Fruit fly (Drosophila melanogaster): ENCODE measurements around the gene Ypel.

Ypel gene

DNA sequence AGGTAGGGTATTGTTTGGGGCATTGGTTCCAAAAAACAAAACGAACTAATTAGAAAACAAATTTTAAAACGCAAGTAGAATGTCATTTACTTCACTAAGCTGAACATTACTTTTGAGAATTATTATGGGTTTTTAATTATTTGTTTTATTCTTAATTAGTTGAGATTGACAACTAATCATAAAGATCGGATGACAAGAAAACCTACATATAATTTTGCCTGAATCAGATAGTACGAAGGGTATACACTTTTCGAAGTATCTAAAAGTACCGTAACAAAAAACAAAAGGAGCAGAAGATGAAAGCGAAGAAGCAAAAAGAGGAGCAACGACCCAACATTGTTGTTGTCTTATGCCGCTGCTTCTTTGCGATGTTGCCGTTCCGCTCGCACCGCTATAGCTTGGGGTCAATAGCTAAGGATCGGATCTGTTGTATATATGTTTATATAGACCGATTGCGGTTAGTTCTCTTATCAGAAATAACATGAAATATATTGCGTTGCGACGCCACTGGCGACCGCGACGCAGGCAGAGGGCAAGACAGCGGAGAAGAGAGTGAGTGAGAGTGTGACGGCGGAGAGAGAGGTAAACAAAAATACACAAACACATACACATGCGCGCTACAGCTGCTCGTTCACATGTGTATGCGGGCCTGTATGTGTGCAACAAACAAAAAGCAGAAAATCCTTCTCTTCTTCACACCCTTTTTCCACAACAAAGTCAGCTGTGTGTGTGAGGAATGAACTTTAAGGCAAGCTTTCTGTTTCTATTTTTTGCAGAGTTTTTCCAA, 853 bp downstream of the Ypel start (continued):
- TF ChIP-seq foxo (GFP tag; optimal IDR thresholded peaks at IDR 0.05) (peak in 1 of 2 experiments; percentile 84), sv (GFP tag; optimal IDR thresholded peaks at IDR 0.05) (no peak), brk (GFP tag; optimal IDR thresholded peaks at IDR 0.05) (no peak), Myc (optimal IDR thresholded peaks at IDR 0.05) (no peak), fru (GFP tag; optimal IDR thresholded peaks at IDR 0.05) (peak; percentile 84), Abd-B (GFP tag; optimal IDR thresholded peaks at IDR 0.05) (no peak), usp (GFP tag; optimal IDR thresholded peaks at IDR 0.05) (no peak), Hnf4 (GFP tag; optimal IDR thresholded peaks at IDR 0.05) (peak; percentile 25)

- TF ChIP-seq foxo (GFP tag; optimal IDR thresholded peaks at IDR 0.05) (peak in 1 of 2 experiments; percentile 2), Myc (optimal IDR thresholded peaks at IDR 0.05) (peak; percentile 39), ey (GFP tag; optimal IDR thresholded peaks at IDR 0.05) (no peak)
These were observed 1.8 kb downstream of the Ypel start for dm6 chrX:10210317-10210873.

DNA sequence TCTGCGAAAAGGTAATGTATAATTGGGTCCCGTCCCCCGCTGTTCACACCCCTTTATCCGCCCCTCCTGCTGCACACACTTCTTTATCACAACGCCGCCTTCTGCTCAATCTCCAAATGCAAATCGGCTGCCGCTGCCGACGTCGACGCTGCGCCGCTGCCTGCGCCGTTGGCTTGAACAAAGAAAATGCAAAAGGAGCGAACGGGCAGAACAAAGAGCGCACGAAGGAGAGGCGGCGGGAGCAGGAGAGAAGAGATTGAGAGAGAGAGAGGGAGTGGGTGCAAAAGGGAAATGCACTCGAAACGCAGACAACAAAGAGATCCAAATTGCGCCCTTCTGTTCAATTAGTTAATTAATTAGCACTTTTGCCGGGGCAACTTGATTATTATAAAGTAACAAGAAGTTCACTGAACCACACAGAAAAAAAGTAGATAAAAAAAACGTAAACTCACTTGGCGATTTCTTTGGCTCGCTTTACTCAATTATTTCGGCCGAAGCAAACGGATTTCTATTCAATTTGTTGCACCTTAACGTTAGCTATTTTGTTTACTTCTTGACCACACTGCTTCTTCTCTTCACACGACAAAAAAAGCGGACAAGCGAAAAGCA, 2.5 kb downstream of the Ypel start:
- TF ChIP-seq sv (GFP tag; optimal IDR thresholded peaks at IDR 0.05): no peak
- no peak for TF ChIP-seq Mio (GFP tag; optimal IDR thresholded peaks at IDR 0.05)
- no peak for TF ChIP-seq Myc (optimal IDR thresholded peaks at IDR 0.05)
- no peak for TF ChIP-seq Hnf4 (GFP tag; optimal IDR thresholded peaks at IDR 0.05)
- no peak for TF ChIP-seq CG9705 (GFP tag; optimal IDR thresholded peaks at IDR 0.05)
- no peak for TF ChIP-seq foxo (GFP tag; optimal IDR thresholded peaks at IDR 0.05)
- no peak for TF ChIP-seq rgr (GFP tag; optimal IDR thresholded peaks at IDR 0.05)
- TF ChIP-seq fru (GFP tag; optimal IDR thresholded peaks at IDR 0.05): no peak
- TF ChIP-seq ey (GFP tag; optimal IDR thresholded peaks at IDR 0.05): no peak
- TF ChIP-seq Vsx2 (GFP tag; optimal IDR thresholded peaks at IDR 0.05; ENCODE audit: partially characterized antibody): peak; percentile 18
- peak in 1 of 2 experiments; percentile 48 for TF ChIP-seq dl (GFP tag; optimal IDR thresholded peaks at IDR 0.05; ENCODE audit: insufficient read depth in 1 of 2, partially characterized antibody in 2 of 2)
- TF ChIP-seq jim (GFP tag; optimal IDR thresholded peaks at IDR 0.05): no peak
- TF ChIP-seq sage (GFP tag; optimal IDR thresholded peaks at IDR 0.05): no peak
- no peak for TF ChIP-seq Hr83 (GFP tag; optimal IDR thresholded peaks at IDR 0.05; ENCODE audit: poor library complexity, severe bottlenecking)
- TF ChIP-seq h (GFP tag; optimal IDR thresholded peaks at IDR 0.05): no peak
- TF ChIP-seq Dfd (GFP tag; optimal IDR thresholded peaks at IDR 0.05): no peak
- no peak for TF ChIP-seq lola (GFP tag; optimal IDR thresholded peaks at IDR 0.05)
- no peak for TF ChIP-seq tai (GFP tag; optimal IDR thresholded peaks at IDR 0.05)
- no peak for TF ChIP-seq br (GFP tag; optimal IDR thresholded peaks at IDR 0.05)
- TF ChIP-seq Sp1 (GFP tag; optimal IDR thresholded peaks at IDR 0.05): no peak
- no peak for TF ChIP-seq dmrt93B (GFP tag; optimal IDR thresholded peaks at IDR 0.05)
- TF ChIP-seq N (GFP tag; optimal IDR thresholded peaks at IDR 0.05): no peak
- no peak for TF ChIP-seq CrebA (GFP tag; optimal IDR thresholded peaks at IDR 0.05; ENCODE audit: borderline replicate concordance)
- TF ChIP-seq Dif (GFP tag; optimal IDR thresholded peaks at IDR 0.05; ENCODE audit: partially characterized antibody): peak; percentile 74
- no peak for TF ChIP-seq woc (GFP tag; optimal IDR thresholded peaks at IDR 0.05)
- TF ChIP-seq Abd-B (GFP tag; optimal IDR thresholded peaks at IDR 0.05): no peak
- peak; percentile 94 for TF ChIP-seq psq (GFP tag; optimal IDR thresholded peaks at IDR 0.05)
- no peak for TF ChIP-seq usp (GFP tag; optimal IDR thresholded peaks at IDR 0.05)
- no peak for TF ChIP-seq HLH106 (tag; optimal IDR thresholded peaks at IDR 0.05)
- TF ChIP-seq dsf (GFP tag; optimal IDR thresholded peaks at IDR 0.05; ENCODE audit: borderline replicate concordance): no peak
- no peak for TF ChIP-seq pan (optimal IDR thresholded peaks at IDR 0.05)

dm6 chrX:10206086-10206485, 6.1 kb downstream of the Ypel start:
- no peak for TF ChIP-seq pan (optimal IDR thresholded peaks at IDR 0.05)
- TF ChIP-seq Mio (GFP tag; optimal IDR thresholded peaks at IDR 0.05): no peak
- no peak for TF ChIP-seq HLH106 (tag; optimal IDR thresholded peaks at IDR 0.05)
- no peak for TF ChIP-seq Dfd (GFP tag; optimal IDR thresholded peaks at IDR 0.05)
- no peak for TF ChIP-seq GATAd (GFP tag; optimal IDR thresholded peaks at IDR 0.05)

Measured in whole organism, wandering third instar larva.